Worm (Caenorhabditis elegans) whole organism, young adult: ENCODE results near the gene pch-2.

Experiments used
- F22D6.2 ChIP-seq: sonication (generic microtip); optimal IDR thresholded peaks from 2 replicates; lab custom pipeline; 2016; ENCODE audit warnings: mild to moderate bottlenecking, missing genetic modification characterization, missing compliant biosample characterization
- F55B11.4 ChIP-seq: sonication (generic microtip); optimal IDR thresholded peaks from 2 replicates; lab custom pipeline; 2016; ENCODE audit warnings: missing compliant biosample characterization, missing genetic modification characterization, borderline replicate concordance; ENCODE audit not compliant: insufficient read depth
- Y56A3A.18 ChIP-seq: fragments of 200-800 bp; sonication (Bioruptor generic); IDR thresholded peaks from 2 replicates; pipeline ENCODE4 v1.3.6; 2022; ENCODE audit warnings: missing genetic modification reagents, missing genetic modification characterization, missing compliant biosample characterization
- egl-18 ChIP-seq: fragments of 200-800 bp; sonication (Bioruptor generic); IDR thresholded peaks from 2 replicates; pipeline ENCODE4 v1.3.6; 2022; ENCODE audit warnings: missing genetic modification reagents, missing genetic modification characterization, missing compliant biosample characterization
- ets-4 ChIP-seq: fragments of 200-800 bp; sonication (Bioruptor generic); optimal IDR thresholded peaks from 2 replicates; lab custom pipeline; 2018; ENCODE audit warnings: mild to moderate bottlenecking, missing genetic modification characterization, missing compliant biosample characterization
- hmg-20 ChIP-seq: fragments of 200-800 bp; sonication (Bioruptor generic); IDR thresholded peaks from 2 replicates; pipeline ENCODE4 v1.3.6; 2022; ENCODE audit warnings: missing genetic modification reagents, missing genetic modification characterization, missing compliant biosample characterization
- nhr-90 ChIP-seq: sonication (generic microtip); optimal IDR thresholded peaks from 2 replicates; lab custom pipeline; 2016; ENCODE audit warnings: missing genotype, mild to moderate bottlenecking, missing genetic modification characterization, missing compliant biosample characterization
- rec-8 ChIP-seq, 2 experiments: sonication (generic microtip); optimal IDR thresholded peaks; 2 replicates each; lab custom pipeline; 2016; ENCODE audit warnings: mild to moderate bottlenecking in 2 of 2, missing genetic modification characterization in 2 of 2, missing genetic modification reagents in 2 of 2, missing genotype in 2 of 2, missing biosample characterization in 1 of 2, missing compliant biosample characterization in 1 of 2, moderate library complexity in 1 of 2
- snpc-1.3 ChIP-seq: sonication (generic microtip); optimal IDR thresholded peaks from 2 replicates; lab custom pipeline; 2017; ENCODE audit warnings: missing genetic modification characterization, mild to moderate bottlenecking, missing compliant biosample characterization, antibody characterized with exemption, moderate library complexity, missing genotype, missing genetic modification reagents; ENCODE audit not compliant: insufficient read depth
- tbp1 ChIP-seq: fragments of 200-800 bp; sonication (Bioruptor generic); optimal IDR thresholded peaks from 2 replicates; lab custom pipeline; 2018; ENCODE audit warnings: mild to moderate bottlenecking, missing genetic modification characterization, missing compliant biosample characterization
- unc-130 ChIP-seq: sonication (generic microtip); optimal IDR thresholded peaks from 2 replicates; lab custom pipeline; 2016; ENCODE audit warnings: missing genetic modification reagents, missing genetic modification characterization, missing compliant biosample characterization
- unc-62 ChIP-seq: fragments of 150-350 bp; optimal IDR thresholded peaks from 2 replicates; lab custom pipeline; 2014; ENCODE audit warnings: missing biosample characterization, missing genetic modification reagents, missing genetic modification characterization
- ztf-18 ChIP-seq: sonication (generic microtip); optimal IDR thresholded peaks from 2 replicates; lab custom pipeline; 2016; ENCODE audit warnings: missing genotype, mild to moderate bottlenecking, missing genetic modification characterization, missing compliant biosample characterization

ce11 chrII:8136818-8137217 lies 21.3 kb upstream of the pch-2 start, which contains the start of gene ctns-1:
- no peak for TF ChIP-seq tbp1 (GFP tag; lab: Kevin White, UChicago)
- no peak for TF ChIP-seq egl-18 (GFP tag; lab: Robert Waterston, UW)
- TF ChIP-seq F55B11.4 (tag; lab: Kevin White, UChicago): no peak
- TF ChIP-seq snpc-1.3 (tag; lab: Kevin White, UChicago): no peak
- no peak for TF ChIP-seq Y56A3A.18 (GFP tag; lab: Robert Waterston, UW)
- TF ChIP-seq F22D6.2: no peak
- no peak for TF ChIP-seq hmg-20 (GFP tag; lab: Robert Waterston, UW)
- TF ChIP-seq unc-62: no peak
- no peak for TF ChIP-seq ets-4
- TF ChIP-seq unc-130 (GFP tag; lab: Kevin White, UChicago): no peak
- no peak for TF ChIP-seq rec-8 (tag; optimal IDR thresholded peaks at IDR 0.05; lab: Kevin White, UChicago)
- no peak for TF ChIP-seq nhr-90 (tag; lab: Kevin White, UChicago)
- TF ChIP-seq ztf-18 (tag; lab: Kevin White, UChicago): no peak
